Fruit fly (Drosophila melanogaster): Measurements from ENCODE around the gene CG7059.
A peak's percentile ranks its signal among the peaks of the same experiment; 100 is the strongest.

CG7059 gene

dm6 chr3R:22356464-22357410 is 32.8 kb upstream of the CG7059 start, which contains the start of gene Sar1 (continued):
- TF ChIP-seq CG5245 (GFP tag; optimal IDR thresholded peaks at IDR 0.05) (no peak), odd (GFP tag; optimal IDR thresholded peaks at IDR 0.05) (peak; percentile 35), CG4854 (GFP tag; optimal IDR thresholded peaks at IDR 0.05) (no peak), nerfin-2 (GFP tag; IDR thresholded peaks at IDR 0.05; ENCODE audit: partially characterized antibody) (peak; percentile 59; the same call in 1 of the 2 replicates), Deaf1 (tag; optimal IDR thresholded peaks at IDR 0.05) (no peak), ems (GFP tag; optimal IDR thresholded peaks at IDR 0.05) (no peak), Abd-B (GFP tag; optimal IDR thresholded peaks at IDR 0.05) (peak; percentile 42), CG15601 (tag; optimal IDR thresholded peaks at IDR 0.05) (peak; percentile 66), CG32532 (GFP tag; IDR thresholded peaks at IDR 0.05) (0 out of 2 replicates have a peak, but pooled peaks have one; percentile 9), jigr1 (GFP tag; IDR thresholded peaks at IDR 0.05) (no peak), HLH54F (GFP tag; optimal IDR thresholded peaks at IDR 0.05) (peak; percentile 23), CG8944 (GFP tag; optimal IDR thresholded peaks at IDR 0.05) (peak; percentile 43), ash1 (GFP tag; optimal IDR thresholded peaks at IDR 0.05) (no peak), Hr51 (GFP tag; optimal IDR thresholded peaks at IDR 0.05) (peak in 1 of 2 experiments; percentile 32), tgo (GFP tag; IDR thresholded peaks at IDR 0.05) (no peak), sisA (GFP tag; IDR thresholded peaks at IDR 0.05) (peak; percentile 53), HHEX (GFP tag; optimal IDR thresholded peaks at IDR 0.05) (no peak), CG2202 (tag; optimal IDR thresholded peaks at IDR 0.05) (peak; percentile 12), sens (GFP tag) (peak; percentile 82), CG12942 (GFP tag; optimal IDR thresholded peaks at IDR 0.05) (peak; percentile 8), Dfd (GFP tag; optimal IDR thresholded peaks at IDR 0.05) (peak in 1 of 2 experiments; percentile 16), ken (GFP tag; IDR thresholded peaks at IDR 0.05) (no peak), CG10654 (GFP tag; optimal IDR thresholded peaks at IDR 0.05) (peak; percentile 30), hbn (GFP tag; IDR thresholded peaks at IDR 0.05; ENCODE audit: partially characterized antibody) (peak; percentile 95), CG15696 (tag; optimal IDR thresholded peaks at IDR 0.05) (no peak), CG11456 (GFP tag; IDR thresholded peaks at IDR 0.05) (peak; percentile 69; the same call in 2 of the 3 replicates), CG34376 (GFP tag; optimal IDR thresholded peaks at IDR 0.05) (peak; percentile 20)

- no peak for TF ChIP-seq zfh2 (GFP tag; optimal IDR thresholded peaks at IDR 0.05)
- TF ChIP-seq zen (tag; optimal IDR thresholded peaks at IDR 0.05) = no peak
- 0 out of 2 replicates have a peak, but pooled peaks have one; percentile 7 for TF ChIP-seq Ptx1 (GFP tag; IDR thresholded peaks at IDR 0.05)
- TF ChIP-seq lilli (GFP tag; optimal IDR thresholded peaks at IDR 0.05) = peak; percentile 19
- peak; percentile 4 for TF ChIP-seq CG9727 (GFP tag; optimal IDR thresholded peaks at IDR 0.05)
- no peak for TF ChIP-seq CG1832 (GFP tag; optimal IDR thresholded peaks at IDR 0.05)
- TF ChIP-seq CG30403 (GFP tag; optimal IDR thresholded peaks at IDR 0.05) = peak; percentile 7
- 0 out of 3 replicates have a peak, but pooled peaks have one; percentile 5 for TF ChIP-seq row (GFP tag; IDR thresholded peaks at IDR 0.05)
- no peak for TF ChIP-seq CG11504 (tag; optimal IDR thresholded peaks at IDR 0.05)
- no peak for TF ChIP-seq Hsf (GFP tag; optimal IDR thresholded peaks at IDR 0.05)
- TF ChIP-seq Vsx1 (GFP tag; optimal IDR thresholded peaks at IDR 0.05) = no peak
- no peak for TF ChIP-seq ase (GFP tag; IDR thresholded peaks at IDR 0.05)
- TF ChIP-seq sc (optimal IDR thresholded peaks at IDR 0.05) = no peak
- TF ChIP-seq sc (GFP tag; optimal IDR thresholded peaks at IDR 0.05) = no peak
- TF ChIP-seq hth (optimal IDR thresholded peaks at IDR 0.05) = no peak
- no peak for TF ChIP-seq fd96Cb (tag; optimal IDR thresholded peaks at IDR 0.05)
- TF ChIP-seq Nf-YC (tag; optimal IDR thresholded peaks at IDR 0.05) = no peak
- peak; percentile 18 for TF ChIP-seq Fer3 (tag; optimal IDR thresholded peaks at IDR 0.05)
- TF ChIP-seq tio (GFP tag; optimal IDR thresholded peaks at IDR 0.05) = peak; percentile 22
- no peak for TF ChIP-seq Dip3 (GFP tag; optimal IDR thresholded peaks at IDR 0.05)
- 0 out of 2 replicates have a peak, but pooled peaks have one; percentile 35 for TF ChIP-seq Xrp1 (GFP tag; IDR thresholded peaks at IDR 0.05)
- TF ChIP-seq knrl (GFP tag; IDR thresholded peaks at IDR 0.05; ENCODE audit: partially characterized antibody) = no peak
- TF ChIP-seq CG11696 (GFP tag; IDR thresholded peaks at IDR 0.05) = 0 out of 2 replicates have a peak, but pooled peaks have one; percentile 56
Measured at dm6 chr3R:22357942-22358341, 31.6 kb upstream of the CG7059 start.
